Worm (Caenorhabditis elegans) whole organism, L4/young adult: ENCODE results near the gene rrf-3.

ENCODE experiments used
- W03F9.2 ChIP-seq: fragments of 150-350 bp; optimal IDR thresholded peaks from 2 replicates; lab custom pipeline; 2014; ENCODE audit warnings: missing biosample characterization, missing genetic modification characterization
- him-1 ChIP-seq: sonication (generic microtip); optimal IDR thresholded peaks from 2 replicates; lab custom pipeline; 2016; ENCODE audit warnings: missing genotype, missing genetic modification reagents, missing genetic modification characterization, missing compliant biosample characterization

DNA sequence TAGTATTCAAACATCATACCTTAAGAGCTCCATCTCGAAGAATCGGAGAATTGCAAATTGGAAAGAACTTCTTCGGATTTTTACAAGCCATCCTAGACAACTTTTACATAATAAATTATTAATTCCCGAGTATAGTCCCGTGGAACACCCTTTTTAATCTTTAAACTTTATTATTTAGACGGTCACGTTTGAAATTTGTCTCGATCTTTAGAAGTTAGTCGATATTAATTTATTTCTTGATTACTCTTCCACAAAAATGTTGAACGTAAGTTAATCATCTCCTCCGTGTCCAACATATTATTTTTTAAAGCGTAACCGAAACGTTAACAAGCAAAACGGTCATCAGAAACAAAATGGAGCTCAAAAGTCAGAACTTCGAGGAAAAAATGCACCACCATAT, 11.2 kb downstream of the rrf-3 start, which contains the start of the genes decr-1.3 and T05C12.1:
- TF ChIP-seq him-1 (tag; lab: Kevin White, UChicago) (no peak), W03F9.2 (tag; lab: Kevin White, UChicago) (no peak)
